Worm (Caenorhabditis elegans) whole organism, L1 larva: ENCODE measurements around the gene php-3.

ENCODE experiments used
- C04F5.9 ChIP-seq: sonication (generic microtip); optimal IDR thresholded peaks from 2 replicates; lab custom pipeline; 2016; ENCODE audit warnings: missing genetic modification characterization, missing compliant biosample characterization
- aha-1 ChIP-seq: fragments of 150-350 bp; optimal IDR thresholded peaks from 2 replicates; lab custom pipeline; 2014; ENCODE audit warnings: missing biosample characterization, missing genetic modification characterization
- alr-1 ChIP-seq: fragments of 200-800 bp; sonication (Bioruptor generic); optimal IDR thresholded peaks from 2 replicates; lab custom pipeline; 2018; ENCODE audit warnings: borderline replicate concordance, mild to moderate bottlenecking, missing genetic modification characterization, missing compliant biosample characterization
- ama-1 ChIP-seq: fragments of 150-350 bp; optimal IDR thresholded peaks from 2 replicates; lab custom pipeline; 2014
- ceh-82 ChIP-seq, 3 experiments: fragments of 150-350 bp in 1 of 3; sonication (generic microtip) in 2 of 3; optimal IDR thresholded peaks; 2 replicates each; lab custom pipeline; 2014 to 2017; ENCODE audit warnings: missing biosample characterization in 3 of 3, missing genetic modification characterization in 3 of 3
- ceh-90 ChIP-seq: sonication (generic microtip); optimal IDR thresholded peaks from 2 replicates; lab custom pipeline; 2016; ENCODE audit warnings: missing genetic modification characterization, missing compliant biosample characterization
- ces-1 ChIP-seq: fragments of 150-350 bp; optimal IDR thresholded peaks from 2 replicates; lab custom pipeline; 2014; ENCODE audit warnings: missing biosample characterization, missing genetic modification reagents, missing genetic modification characterization
- dpl-1 ChIP-seq, 3 experiments: fragments of 150-350 bp in 2 of 3; sonication (generic microtip) in 1 of 3; optimal IDR thresholded peaks; 2 replicates each; lab custom pipeline; 2014 to 2017; ENCODE audit warnings: missing biosample characterization in 3 of 3, missing genetic modification characterization in 3 of 3, missing genetic modification reagents in 3 of 3
- efl-1 ChIP-seq, 4 experiments: fragments of 150-350 bp; optimal IDR thresholded peaks in 3 of 4; peaks in 1 of 4; 1 replicate in 1 of 4; 2 replicates in 3 of 4; lab custom pipeline; 2014; ENCODE audit warnings: missing biosample characterization in 2 of 4, missing genetic modification characterization in 2 of 4, missing genetic modification reagents in 2 of 4
- egl-13 ChIP-seq: sonication (generic microtip); optimal IDR thresholded peaks from 2 replicates; lab custom pipeline; 2016; ENCODE audit warnings: missing genotype, missing genetic modification reagents, missing genetic modification characterization, missing compliant biosample characterization
- elt-3 ChIP-seq, 6 experiments: fragments of 150-350 bp in 1 of 6; sonication (generic microtip); optimal IDR thresholded peaks; 2 replicates each; lab custom pipeline; 2017 to 2018; ENCODE audit warnings: missing biosample characterization in 6 of 6, missing genetic modification characterization in 6 of 6, inconsistent platforms in 1 of 6
- ets-5 ChIP-seq: fragments of 200-800 bp; sonication (Bioruptor generic); IDR thresholded peaks from 2 replicates; pipeline ENCODE4 v1.3.6; 2022; ENCODE audit warnings: missing genetic modification characterization, missing compliant biosample characterization
- grh-1 ChIP-seq: fragments of 200-800 bp; sonication (Bioruptor generic); IDR thresholded peaks from 2 replicates; pipeline ENCODE4 v1.3.6; 2022; ENCODE audit warnings: missing genetic modification reagents, missing genetic modification characterization, missing compliant biosample characterization
- hlh-4 ChIP-seq: sonication (generic microtip); optimal IDR thresholded peaks from 2 replicates; lab custom pipeline; 2016; ENCODE audit warnings: mild to moderate bottlenecking, missing genetic modification characterization, missing compliant biosample characterization
- irx-1 ChIP-seq: sonication (generic microtip); optimal IDR thresholded peaks from 2 replicates; lab custom pipeline; 2016; ENCODE audit warnings: missing genetic modification characterization, missing compliant biosample characterization
- lin-13 ChIP-seq: fragments of 150-350 bp; optimal IDR thresholded peaks from 2 replicates; lab custom pipeline; 2014; ENCODE audit warnings: missing biosample characterization, missing genetic modification reagents, missing genetic modification characterization
- lin-14 ChIP-seq: fragments of 200-800 bp; sonication (Bioruptor generic); optimal IDR thresholded peaks from 2 replicates; lab custom pipeline; 2018; ENCODE audit warnings: mild to moderate bottlenecking, missing genetic modification characterization, moderate library complexity, missing compliant biosample characterization
- lin-35 ChIP-seq, 2 experiments: fragments of 150-350 bp; optimal IDR thresholded peaks; 2 replicates each; lab custom pipeline; 2014; ENCODE audit warnings: missing biosample characterization in 2 of 2, missing genetic modification characterization in 2 of 2, missing genetic modification reagents in 2 of 2
- mep-1 ChIP-seq: fragments of 150-350 bp; optimal IDR thresholded peaks from 2 replicates; lab custom pipeline; 2014; ENCODE audit warnings: missing biosample characterization, missing genetic modification characterization
- nhr-71 ChIP-seq: sonication (generic microtip); optimal IDR thresholded peaks from 2 replicates; lab custom pipeline; 2016; ENCODE audit warnings: mild to moderate bottlenecking, missing genetic modification characterization, moderate library complexity, missing compliant biosample characterization
- nhr-84 ChIP-seq: sonication (generic microtip); optimal IDR thresholded peaks from 2 replicates; lab custom pipeline; 2017; ENCODE audit warnings: missing biosample characterization, missing genetic modification characterization
- nhr-90 ChIP-seq: sonication (generic microtip); optimal IDR thresholded peaks from 2 replicates; lab custom pipeline; 2016; ENCODE audit warnings: mild to moderate bottlenecking, missing genetic modification characterization, missing compliant biosample characterization; ENCODE audit not compliant: poor library complexity
- pax-3 ChIP-seq: fragments of 200-800 bp; sonication (Bioruptor generic); optimal IDR thresholded peaks from 2 replicates; lab custom pipeline; 2018; ENCODE audit warnings: mild to moderate bottlenecking, missing genetic modification characterization, moderate library complexity, missing compliant biosample characterization
- rnt-1 ChIP-seq: sonication (generic microtip); optimal IDR thresholded peaks from 2 replicates; lab custom pipeline; 2016; ENCODE audit warnings: mild to moderate bottlenecking, missing genetic modification characterization, moderate library complexity, missing compliant biosample characterization
- skn-1 ChIP-seq: fragments of 150-350 bp; optimal IDR thresholded peaks from 2 replicates; lab custom pipeline; 2014; ENCODE audit warnings: missing biosample characterization, missing genetic modification characterization
- snpc-4 ChIP-seq: fragments of 150-350 bp; optimal IDR thresholded peaks from 2 replicates; lab custom pipeline; 2014; ENCODE audit warnings: missing biosample characterization, missing genetic modification characterization
- sox-4 ChIP-seq: sonication (generic microtip); optimal IDR thresholded peaks from 2 replicates; lab custom pipeline; 2016; ENCODE audit warnings: missing genetic modification characterization, missing compliant biosample characterization
- sup-37 ChIP-seq: fragments of 200-800 bp; sonication (Bioruptor generic); optimal IDR thresholded peaks from 2 replicates; lab custom pipeline; 2018; ENCODE audit warnings: mild to moderate bottlenecking, missing genetic modification characterization, missing compliant biosample characterization
- tbx-2 ChIP-seq: sonication (generic microtip); optimal IDR thresholded peaks from 2 replicates; lab custom pipeline; 2016; ENCODE audit warnings: missing genetic modification characterization, missing compliant biosample characterization
- ztf-4 ChIP-seq: fragments of 150-350 bp; optimal IDR thresholded peaks from 2 replicates; lab custom pipeline; 2014; ENCODE audit warnings: missing biosample characterization, missing genetic modification characterization

The php-3 gene

DNA sequence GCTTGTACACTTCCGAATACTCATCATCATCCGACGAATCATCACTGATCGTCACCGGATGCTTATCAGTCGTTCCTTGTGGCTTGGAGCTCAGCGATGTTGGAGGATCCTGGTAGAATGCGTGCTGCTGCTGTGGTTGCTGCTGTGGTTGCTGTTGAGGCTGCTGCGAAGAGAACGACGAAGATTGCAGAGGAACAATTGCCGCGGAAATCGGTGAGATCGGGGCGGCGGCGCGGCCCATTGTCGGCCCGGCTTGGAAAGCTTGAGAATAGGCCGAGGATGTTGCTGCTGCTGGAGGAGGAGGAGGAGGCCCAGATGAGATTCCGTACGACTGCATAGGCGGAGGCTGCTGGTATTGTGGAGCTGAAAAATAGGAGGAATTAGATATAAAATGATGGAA is 43.0 kb downstream of the php-3 start:
- no peak for TF ChIP-seq efl-1 (optimal IDR thresholded peaks at IDR 0.05; lab: Kevin White, UChicago)
- peak in 1 of 2 experiments; percentile 9 for TF ChIP-seq efl-1 (GFP tag; optimal IDR thresholded peaks at IDR 0.05 in 1 of 2; lab: Kevin White, UChicago)
- TF ChIP-seq irx-1 (tag; lab: Kevin White, UChicago): no peak

DNA sequence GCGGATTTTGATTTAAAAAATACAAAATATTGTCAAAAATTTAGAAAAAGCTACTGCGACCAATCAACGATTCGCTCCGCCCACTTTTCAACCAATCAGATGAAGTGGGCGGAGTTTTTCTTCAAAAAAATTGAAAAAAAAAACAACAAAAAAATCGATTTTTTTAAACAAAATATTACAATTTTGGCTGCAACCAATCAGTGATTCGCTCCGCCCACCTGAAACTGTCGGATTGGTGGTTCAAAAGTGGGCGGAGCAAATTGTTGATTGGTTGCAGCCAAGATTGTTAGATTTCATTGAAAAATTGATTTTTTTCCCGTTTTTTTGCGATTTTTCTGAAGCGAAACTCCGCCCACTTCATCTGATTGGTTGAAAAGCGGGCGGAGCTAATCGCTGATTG is 44.1 kb downstream of the php-3 start:
- TF ChIP-seq efl-1 (optimal IDR thresholded peaks at IDR 0.05; lab: Kevin White, UChicago) (no peak), efl-1 (GFP tag; optimal IDR thresholded peaks at IDR 0.05 in 1 of 2; lab: Kevin White, UChicago) (peak in 1 of 2 experiments; percentile 67), elt-3 (tag; optimal IDR thresholded peaks at IDR 0.05; lab: Kevin White, UChicago) (no peak), C04F5.9 (no peak)

DNA sequence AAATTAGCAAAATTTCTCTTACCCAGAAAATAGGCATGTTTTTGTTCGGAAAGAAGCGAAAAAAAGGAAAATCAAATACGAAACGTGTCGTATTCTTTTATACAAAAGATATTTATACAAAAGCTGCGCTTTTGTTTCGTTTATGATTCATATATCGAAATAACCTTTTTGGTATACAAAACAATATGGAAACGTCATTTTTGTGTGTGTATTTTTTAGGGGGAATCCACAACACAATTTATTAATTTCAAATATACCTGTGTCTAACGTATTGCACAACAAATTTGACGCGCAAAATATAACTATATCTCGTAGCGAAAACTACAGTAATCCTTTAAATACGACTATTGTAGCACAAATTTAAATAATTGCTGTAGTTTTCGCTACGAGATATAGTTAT is 46.7 kb downstream of the php-3 start, which contains the start of gene Y79H2A.2:
TSS of gene Y79H2A.2 (minus strand) at position 101 of the 400 bp plus-strand sequence.
- TF ChIP-seq tbx-2 (no peak), efl-1 (optimal IDR thresholded peaks at IDR 0.05; lab: Kevin White, UChicago) (no peak), efl-1 (GFP tag; optimal IDR thresholded peaks at IDR 0.05 in 1 of 2; lab: Kevin White, UChicago) (no peak), sox-4 (no peak), nhr-90 (tag; lab: Kevin White, UChicago) (no peak), lin-35 (GFP tag; optimal IDR thresholded peaks at IDR 0.05; lab: Kevin White, UChicago) (no peak), ceh-82 (tag; optimal IDR thresholded peaks at IDR 0.05; lab: Kevin White, UChicago) (no peak), irx-1 (tag; lab: Kevin White, UChicago) (no peak), snpc-4 (tag; lab: Kevin White, UChicago) (no peak), ets-5 (no peak), ztf-4 (tag; lab: Kevin White, UChicago) (no peak), rnt-1 (tag; lab: Kevin White, UChicago) (no peak), hlh-4 (no peak), skn-1 (no peak), aha-1 (tag; lab: Kevin White, UChicago) (no peak), ceh-90 (tag; lab: Kevin White, UChicago) (no peak), alr-1 (no peak), dpl-1 (GFP tag; optimal IDR thresholded peaks at IDR 0.05; lab: Kevin White, UChicago) (no peak), lin-14 (GFP tag; lab: Kevin White, UChicago) (no peak), egl-13 (tag; lab: Kevin White, UChicago) (no peak), sup-37 (GFP tag; lab: Kevin White, UChicago) (no peak)

- TF ChIP-seq tbx-2: no peak
- TF ChIP-seq lin-13 (GFP tag; lab: Kevin White, UChicago): no peak
- TF ChIP-seq nhr-71 (tag; lab: Kevin White, UChicago): no peak
- TF ChIP-seq pax-3 (tag; lab: Kevin White, UChicago): no peak
- TF ChIP-seq nhr-84 (tag; lab: Kevin White, UChicago): no peak
- no peak for TF ChIP-seq ama-1 (lab: Kevin White, UChicago)
- no peak for TF ChIP-seq ces-1 (GFP tag; lab: Kevin White, UChicago)
- TF ChIP-seq mep-1 (tag; lab: Kevin White, UChicago): no peak
- TF ChIP-seq grh-1 (GFP tag; lab: Robert Waterston, UW): no peak
These were observed 48.6 kb downstream of the php-3 start, which contains the start of gene Y79H2A.12 for ce11 chrIII:12028769-12029168. Gene Y79H2A.12 (minus strand): TSS chrIII:12028869.
